Worm (Caenorhabditis elegans): Measurements from ENCODE around the gene Y62E10A.13.

The Y62E10A.13 gene

DNA sequence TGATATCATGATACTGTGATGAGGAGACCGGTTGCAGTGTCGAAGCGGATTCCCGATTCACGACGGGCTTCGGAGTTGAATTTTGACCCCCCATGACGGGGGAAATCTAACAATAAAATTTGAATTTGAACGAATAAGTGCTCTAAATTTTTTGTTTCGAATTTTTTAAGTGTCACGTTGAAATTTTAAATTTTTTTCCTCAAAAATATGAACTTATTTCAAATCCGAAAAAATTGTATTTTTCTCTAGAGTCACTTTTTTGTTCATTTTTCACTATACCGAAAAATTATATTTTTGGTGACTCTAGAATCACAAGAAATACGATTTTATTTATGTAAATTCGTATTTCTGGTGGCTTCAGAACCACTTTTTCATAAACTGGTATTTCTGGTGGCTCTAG lies 40.4 kb downstream of the Y62E10A.13 start, which contains the start of gene W02A2.8:
Gene W02A2.8 (minus strand): TSS at position 101 of the 400 bp plus-strand sequence.
- TF ChIP-seq ztf-4 (tag; optimal IDR thresholded peaks at IDR 0.05) (no peak), nhr-67 (tag; optimal IDR thresholded peaks at IDR 0.05) (no peak), lin-15B (tag; optimal IDR thresholded peaks at IDR 0.05) (no peak), nhr-23 (tag; optimal IDR thresholded peaks at IDR 0.05) (no peak), lsy-12 (tag; optimal IDR thresholded peaks at IDR 0.05) (no peak), snpc-4 (tag; optimal IDR thresholded peaks at IDR 0.05) (no peak), hmg-11 (tag; optimal IDR thresholded peaks at IDR 0.05) (no peak), nhr-11 (tag; optimal IDR thresholded peaks at IDR 0.05) (no peak), R02D3.7 (tag; optimal IDR thresholded peaks at IDR 0.05) (no peak), egl-5 (tag; optimal IDR thresholded peaks at IDR 0.05) (no peak), mml-1 (tag; optimal IDR thresholded peaks at IDR 0.05) (no peak)

ce11 chrIV:13356005-13356404 lies 42.8 kb downstream of the Y62E10A.13 start:
- TF ChIP-seq lsy-12 (tag; optimal IDR thresholded peaks at IDR 0.05) (no peak), unc-39 (tag; optimal IDR thresholded peaks at IDR 0.05) (no peak), ceh-9 (tag; optimal IDR thresholded peaks at IDR 0.05) (no peak), hmg-11 (tag; optimal IDR thresholded peaks at IDR 0.05) (no peak), elt-3 (tag; optimal IDR thresholded peaks at IDR 0.05) (no peak), jun-1 (tag; optimal IDR thresholded peaks at IDR 0.05) (no peak), fkh-10 (GFP tag; optimal IDR thresholded peaks at IDR 0.05) (no peak), zag-1 (tag; optimal IDR thresholded peaks at IDR 0.05) (no peak), nfya-1 (tag; optimal IDR thresholded peaks at IDR 0.05; ENCODE audit: insufficient read depth) (no peak), lin-39 (tag; optimal IDR thresholded peaks at IDR 0.05) (no peak), fos-1 (tag; optimal IDR thresholded peaks at IDR 0.05) (no peak), fkh-2 (tag; optimal IDR thresholded peaks at IDR 0.05) (no peak), ama-1 (optimal IDR thresholded peaks at IDR 0.05) (no peak), ztf-11 (tag; optimal IDR thresholded peaks at IDR 0.05) (no peak), ceh-16 (tag; optimal IDR thresholded peaks at IDR 0.05) (no peak), nhr-11 (tag; optimal IDR thresholded peaks at IDR 0.05) (no peak), egl-5 (tag; optimal IDR thresholded peaks at IDR 0.05) (no peak), nhr-23 (tag; optimal IDR thresholded peaks at IDR 0.05) (no peak), elt-2 (tag; optimal IDR thresholded peaks at IDR 0.05) (no peak), lin-15B (tag; optimal IDR thresholded peaks at IDR 0.05) (no peak)

ce11 chrIV:13354044-13354443 lies 44.8 kb downstream of the Y62E10A.13 start:
- TF ChIP-seq elt-1 (tag; optimal IDR thresholded peaks at IDR 0.05) = no peak
- no peak for TF ChIP-seq lin-15B (tag; optimal IDR thresholded peaks at IDR 0.05)

DNA sequence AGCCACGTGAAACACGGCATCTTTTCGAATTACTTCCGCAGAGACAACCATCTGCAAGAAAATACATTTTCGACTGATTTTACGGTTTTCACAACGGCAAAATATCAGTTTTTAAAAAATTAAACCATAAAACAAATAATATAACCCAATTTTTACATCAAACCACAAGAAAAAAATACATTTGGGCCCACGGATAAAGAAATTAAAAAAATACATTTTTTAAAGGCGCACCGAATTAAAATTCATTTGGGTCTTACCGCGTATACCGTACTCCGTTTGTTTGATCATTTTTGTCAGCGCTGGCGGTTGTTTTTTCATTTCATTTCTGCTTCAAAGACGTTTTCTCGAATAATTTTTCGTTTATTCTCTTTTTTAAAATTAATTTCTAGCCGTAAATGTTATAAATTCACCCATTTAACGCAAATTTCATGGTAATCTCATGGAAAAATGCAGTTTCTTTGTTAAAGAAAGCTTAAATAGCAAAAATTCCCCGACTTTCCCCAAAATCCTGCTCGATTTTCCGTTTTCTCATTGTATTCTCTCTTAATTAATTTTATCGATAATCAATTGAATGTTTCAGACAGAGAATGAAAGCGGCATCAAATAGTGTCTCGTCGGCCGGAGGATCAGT lies 45.6 kb downstream of the Y62E10A.13 start, which contains the start of the genes rec-8 and mex-5:
Gene rec-8 (minus strand): TSS at position 51 of the 631 bp plus-strand sequence.
Gene mex-5 (plus strand): TSS at position 581 of the 631 bp plus-strand sequence.
- peak; percentile 80 for TF ChIP-seq elt-1 (tag; optimal IDR thresholded peaks at IDR 0.05)
- TF ChIP-seq eor-1 (tag; optimal IDR thresholded peaks at IDR 0.05) = no peak

ce11 chrIV:13348592-13348991 lies 50.3 kb downstream of the Y62E10A.13 start, which contains the start of gene W02A2.12:
Gene W02A2.12 (minus strand): TSS chrIV:13348831.
- TF ChIP-seq ztf-4 (tag; optimal IDR thresholded peaks at IDR 0.05) (no peak), hmg-11 (tag; optimal IDR thresholded peaks at IDR 0.05) (no peak), elt-2 (tag; optimal IDR thresholded peaks at IDR 0.05) (no peak), ztf-11 (tag; optimal IDR thresholded peaks at IDR 0.05) (no peak), zag-1 (tag; optimal IDR thresholded peaks at IDR 0.05) (no peak), nhr-43 (tag; optimal IDR thresholded peaks at IDR 0.05; ENCODE audit: poor library complexity, severe bottlenecking) (no peak), ZK546.5 (tag; optimal IDR thresholded peaks at IDR 0.05) (no peak), egl-27 (tag; optimal IDR thresholded peaks at IDR 0.05) (no peak), nhr-67 (tag; optimal IDR thresholded peaks at IDR 0.05) (no peak), nhr-77 (tag; optimal IDR thresholded peaks at IDR 0.05) (no peak), lin-39 (tag; optimal IDR thresholded peaks at IDR 0.05) (no peak), sea-2 (GFP tag; optimal IDR thresholded peaks at IDR 0.05) (no peak), snpc-4 (tag; optimal IDR thresholded peaks at IDR 0.05) (no peak), ama-1 (optimal IDR thresholded peaks at IDR 0.05) (no peak), egl-5 (tag; optimal IDR thresholded peaks at IDR 0.05) (no peak), ceh-28 (tag; optimal IDR thresholded peaks at IDR 0.05) (no peak), eor-1 (tag; optimal IDR thresholded peaks at IDR 0.05) (no peak), mml-1 (tag; optimal IDR thresholded peaks at IDR 0.05) (no peak)
